Worm (Caenorhabditis elegans) whole organism, L1 larva: ENCODE measurements around the gene C14E2.7.

Experiments
- ama-1 ChIP-seq: fragments of 150-350 bp; optimal IDR thresholded peaks from 2 replicates; lab custom pipeline; 2014
- efl-3 ChIP-seq: fragments of 200-800 bp; sonication (Bioruptor generic); optimal IDR thresholded peaks from 2 replicates; lab custom pipeline; 2018; ENCODE audit warnings: mild to moderate bottlenecking, missing genetic modification characterization, missing compliant biosample characterization
- lin-13 ChIP-seq: fragments of 150-350 bp; optimal IDR thresholded peaks from 2 replicates; lab custom pipeline; 2014; ENCODE audit warnings: missing biosample characterization, missing genetic modification reagents, missing genetic modification characterization
- lin-35 ChIP-seq, 2 experiments: fragments of 150-350 bp; optimal IDR thresholded peaks; 2 replicates each; lab custom pipeline; 2014; ENCODE audit warnings: missing biosample characterization in 2 of 2, missing genetic modification characterization in 2 of 2, missing genetic modification reagents in 2 of 2
- nhr-28 ChIP-seq: fragments of 150-350 bp; optimal IDR thresholded peaks from 2 replicates; lab custom pipeline; 2014; ENCODE audit warnings: missing biosample characterization, missing genetic modification characterization
- tbx-2 ChIP-seq: sonication (generic microtip); optimal IDR thresholded peaks from 2 replicates; lab custom pipeline; 2016; ENCODE audit warnings: missing genetic modification characterization, missing compliant biosample characterization
- zag-1 ChIP-seq: fragments of 150-350 bp; optimal IDR thresholded peaks from 2 replicates; lab custom pipeline; 2014; ENCODE audit warnings: missing biosample characterization, missing genetic modification characterization

DNA sequence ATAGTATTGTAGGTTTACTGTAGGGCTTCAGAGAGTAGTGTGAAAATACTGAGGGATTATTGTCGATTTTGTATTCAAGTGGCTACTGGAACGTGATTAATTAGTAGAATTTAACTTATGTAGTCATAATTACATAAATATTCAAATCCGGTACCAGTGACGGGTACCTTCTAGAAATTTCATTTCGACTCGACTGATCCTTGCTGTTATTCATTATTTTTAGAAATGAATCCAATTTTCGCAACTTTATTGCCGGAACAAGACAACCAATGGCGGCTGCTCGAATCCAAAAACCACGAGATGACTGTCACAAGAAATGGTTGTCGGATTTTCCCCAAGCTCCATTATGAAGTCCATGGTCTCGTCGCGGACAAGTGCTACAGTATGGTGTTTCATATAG, 48.7 kb downstream of the C14E2.7 start, which contains the start of gene tbx-41:
- TF ChIP-seq ama-1 (lab: Kevin White, UChicago) (no peak), lin-35 (GFP tag; optimal IDR thresholded peaks at IDR 0.05; lab: Kevin White, UChicago) (no peak), nhr-28 (no peak), efl-3 (GFP tag; lab: Kevin White, UChicago) (no peak), lin-13 (GFP tag; lab: Kevin White, UChicago) (no peak), tbx-2 (tag; lab: Kevin White, UChicago) (no peak), zag-1 (no peak)
